Fruit fly (Drosophila melanogaster) whole organism, prepupa: ENCODE measurements around the gene CG31743.

Experiments used
- CG10631 ChIP-seq: fragments of 200-800 bp; sonication (Bioruptor generic); optimal IDR thresholded peaks from 2 replicates; lab custom pipeline; 2016; ENCODE audit warnings: missing biosample characterization, missing genetic modification characterization
- CG16779 ChIP-seq: fragments of 200-800 bp; sonication (Bioruptor generic); optimal IDR thresholded peaks from 3 replicates; lab custom pipeline; 2017; ENCODE audit warnings: missing biosample characterization, mild to moderate bottlenecking, missing genetic modification characterization
- CG6792 ChIP-seq: fragments of 200-800 bp; sonication (Bioruptor generic); optimal IDR thresholded peaks from 3 replicates; lab custom pipeline; 2016; ENCODE audit warnings: missing biosample characterization, missing genetic modification characterization
- CG8119 ChIP-seq: fragments of 200-800 bp; sonication (Bioruptor generic); IDR thresholded peaks from 3 replicates; pipeline ENCODE4 v1.3.6; 2022; ENCODE audit warnings: missing biosample characterization, missing genetic modification characterization
- Ets21C ChIP-seq: fragments of 200-800 bp; sonication (Bioruptor generic); optimal IDR thresholded peaks from 3 replicates; lab custom pipeline; 2016; ENCODE audit warnings: missing biosample characterization, missing genetic modification characterization
- Lpt ChIP-seq: fragments of 200-800 bp; sonication (Bioruptor generic); optimal IDR thresholded peaks from 3 replicates; lab custom pipeline; 2016; ENCODE audit warnings: missing biosample characterization, missing genetic modification characterization
- cyc ChIP-seq: fragments of 200-800 bp; sonication (Bioruptor generic); optimal IDR thresholded peaks from 3 replicates; lab custom pipeline; 2016; ENCODE audit warnings: missing biosample characterization, missing genetic modification characterization
- fd85E ChIP-seq: fragments of 200-800 bp; sonication (Bioruptor generic); optimal IDR thresholded peaks from 3 replicates; lab custom pipeline; 2016; ENCODE audit warnings: missing biosample characterization, missing genetic modification characterization
- fkh ChIP-seq: fragments of 200-800 bp; sonication (Bioruptor generic); optimal IDR thresholded peaks from 3 replicates; lab custom pipeline; 2017; ENCODE audit warnings: missing biosample characterization, mild to moderate bottlenecking, missing genetic modification characterization, moderate library complexity
- lz ChIP-seq: fragments of 200-800 bp; sonication (Bioruptor generic); optimal IDR thresholded peaks from 3 replicates; lab custom pipeline; 2016; ENCODE audit warnings: missing biosample characterization, missing genetic modification characterization
- salr ChIP-seq, 2 experiments: fragments of 200-800 bp; sonication (Bioruptor generic); optimal IDR thresholded peaks; 3 replicates each; lab custom pipeline; 2016 to 2018; ENCODE audit warnings: missing biosample characterization in 2 of 2, missing genetic modification characterization in 2 of 2, mild to moderate bottlenecking in 1 of 2
- spab ChIP-seq: fragments of 200-800 bp; sonication (Bioruptor generic); optimal IDR thresholded peaks from 2 replicates; lab custom pipeline; 2017; ENCODE audit warnings: missing biosample characterization, mild to moderate bottlenecking, missing genetic modification characterization, missing genetic modification reagents

- no peak for TF ChIP-seq lz
- no peak for TF ChIP-seq CG6792 (GFP tag; lab: Kevin White, UChicago)
- no peak for TF ChIP-seq spab (GFP tag; lab: Kevin White, UChicago)
- TF ChIP-seq fd85E (GFP tag; lab: Kevin White, UChicago) = no peak
- TF ChIP-seq Lpt (GFP tag; lab: Kevin White, UChicago) = no peak
- TF ChIP-seq CG16779 (tag; lab: Kevin White, UChicago) = no peak
- TF ChIP-seq cyc (GFP tag; lab: Kevin White, UChicago) = no peak
- no peak for TF ChIP-seq fkh (GFP tag; lab: Kevin White, UChicago)
- no peak for TF ChIP-seq CG8119 (GFP tag; lab: Robert Waterston, UW)
- no peak for TF ChIP-seq salr (GFP tag; optimal IDR thresholded peaks at IDR 0.05; lab: Kevin White, UChicago)
- no peak for TF ChIP-seq CG10631 (GFP tag; lab: Kevin White, UChicago)
- no peak for TF ChIP-seq Ets21C
Observed at dm6 chr2L:16839665-16840064, 39.7 kb upstream of the CG31743 start.
